Fruit fly (Drosophila melanogaster) whole organism, pupa: ENCODE results near the gene pod1.

Experiments used
- CG10348 ChIP-seq: fragments of 200-800 bp; sonication (Bioruptor generic); IDR thresholded peaks from 2 replicates; pipeline ENCODE4 v1.3.6; 2022; ENCODE audit warnings: missing biosample characterization, missing genetic modification characterization
- CG12605 ChIP-seq: fragments of 200-800 bp; sonication (Bioruptor generic); IDR thresholded peaks from 2 replicates; pipeline ENCODE4 v1.3.6; 2022; ENCODE audit warnings: missing biosample characterization, missing genetic modification characterization
- CG13204 ChIP-seq: fragments of 200-800 bp; sonication (Bioruptor generic); optimal IDR thresholded peaks from 2 replicates; lab custom pipeline; 2018; ENCODE audit warnings: missing biosample characterization, mild to moderate bottlenecking, missing genetic modification characterization, moderate library complexity
- CG14655 ChIP-seq: fragments of 200-800 bp; sonication (Bioruptor generic); optimal IDR thresholded peaks from 3 replicates; lab custom pipeline; 2017; ENCODE audit warnings: mild to moderate bottlenecking, missing biosample characterization, missing genetic modification reagents, missing genetic modification characterization
- CG15710 ChIP-seq: fragments of 200-800 bp; sonication (Bioruptor generic); optimal IDR thresholded peaks from 2 replicates; lab custom pipeline; 2018; ENCODE audit warnings: missing biosample characterization, mild to moderate bottlenecking, missing genetic modification characterization, moderate library complexity
- CG17806 ChIP-seq: fragments of 200-800 bp; sonication (Bioruptor generic); optimal IDR thresholded peaks from 2 replicates; lab custom pipeline; 2018; ENCODE audit warnings: missing biosample characterization, mild to moderate bottlenecking, missing genetic modification characterization, moderate library complexity
- CG32121 ChIP-seq: fragments of 200-800 bp; sonication (Bioruptor generic); IDR thresholded peaks from 2 replicates; pipeline ENCODE4 v1.3.6; 2022; ENCODE audit warnings: missing biosample characterization, missing genetic modification characterization
- CG34367 ChIP-seq: fragments of 200-800 bp; sonication (Bioruptor generic); optimal IDR thresholded peaks from 2 replicates; lab custom pipeline; 2018; ENCODE audit warnings: missing biosample characterization, mild to moderate bottlenecking, missing genetic modification characterization
- CG4496 ChIP-seq: fragments of 200-800 bp; sonication (Bioruptor generic); IDR thresholded peaks from 3 replicates; pipeline ENCODE4 v1.3.6; 2022; ENCODE audit warnings: missing biosample characterization, missing genetic modification characterization
- CG8159 ChIP-seq: fragments of 200-800 bp; sonication (Bioruptor generic); optimal IDR thresholded peaks from 3 replicates; lab custom pipeline; 2018; ENCODE audit warnings: missing biosample characterization, mild to moderate bottlenecking, missing genetic modification characterization, moderate library complexity
- CG8301 ChIP-seq: fragments of 200-800 bp; sonication (Bioruptor generic); optimal IDR thresholded peaks from 2 replicates; lab custom pipeline; 2018; ENCODE audit warnings: missing biosample characterization, mild to moderate bottlenecking, missing genetic modification characterization
- CG9948 ChIP-seq: fragments of 200-800 bp; sonication (Bioruptor generic); optimal IDR thresholded peaks from 2 replicates; lab custom pipeline; 2018; ENCODE audit warnings: missing biosample characterization, mild to moderate bottlenecking, missing genetic modification characterization, moderate library complexity
- D1 ChIP-seq: fragments of 200-800 bp; sonication (Bioruptor generic); optimal IDR thresholded peaks from 2 replicates; lab custom pipeline; 2018; ENCODE audit warnings: missing biosample characterization, mild to moderate bottlenecking, missing genetic modification characterization, moderate library complexity
- EcR ChIP-seq: fragments of 200-800 bp; sonication (Bioruptor generic); optimal IDR thresholded peaks from 3 replicates; lab custom pipeline; 2019; ENCODE audit warnings: missing biosample characterization, missing genetic modification characterization, mild to moderate bottlenecking, moderate library complexity, missing genetic modification reagents
- Ets98B ChIP-seq: fragments of 200-800 bp; sonication (Bioruptor generic); IDR thresholded peaks from 2 replicates; pipeline ENCODE4 v1.3.6; 2022; ENCODE audit warnings: missing biosample characterization, missing genetic modification characterization
- Pif1A ChIP-seq: fragments of 200-800 bp; sonication (Bioruptor generic); optimal IDR thresholded peaks from 3 replicates; lab custom pipeline; 2016; ENCODE audit warnings: missing biosample characterization, missing genetic modification characterization
- Pif1B ChIP-seq: fragments of 200-800 bp; sonication (Bioruptor generic); optimal IDR thresholded peaks from 3 replicates; lab custom pipeline; 2016; ENCODE audit warnings: missing biosample characterization, missing genetic modification characterization
- Snoo ChIP-seq: fragments of 200-800 bp; sonication (Bioruptor generic); optimal IDR thresholded peaks from 3 replicates; lab custom pipeline; 2017; ENCODE audit warnings: missing biosample characterization, mild to moderate bottlenecking, missing genetic modification characterization, inconsistent platforms
- fd96Ca ChIP-seq: fragments of 200-800 bp; sonication (Bioruptor generic); IDR thresholded peaks from 3 replicates; pipeline ENCODE4 v1.3.6; 2022; ENCODE audit warnings: missing biosample characterization, missing genetic modification characterization
- gl ChIP-seq: fragments of 200-800 bp; sonication (Bioruptor generic); optimal IDR thresholded peaks from 2 replicates; lab custom pipeline; 2018; ENCODE audit warnings: missing biosample characterization, mild to moderate bottlenecking, missing genetic modification characterization
- rn ChIP-seq: fragments of 200-800 bp; sonication (Bioruptor generic); IDR thresholded peaks from 2 replicates; pipeline ENCODE4 v1.3.6; 2022; ENCODE audit warnings: missing biosample characterization, missing genetic modification characterization

The pod1 gene

DNA sequence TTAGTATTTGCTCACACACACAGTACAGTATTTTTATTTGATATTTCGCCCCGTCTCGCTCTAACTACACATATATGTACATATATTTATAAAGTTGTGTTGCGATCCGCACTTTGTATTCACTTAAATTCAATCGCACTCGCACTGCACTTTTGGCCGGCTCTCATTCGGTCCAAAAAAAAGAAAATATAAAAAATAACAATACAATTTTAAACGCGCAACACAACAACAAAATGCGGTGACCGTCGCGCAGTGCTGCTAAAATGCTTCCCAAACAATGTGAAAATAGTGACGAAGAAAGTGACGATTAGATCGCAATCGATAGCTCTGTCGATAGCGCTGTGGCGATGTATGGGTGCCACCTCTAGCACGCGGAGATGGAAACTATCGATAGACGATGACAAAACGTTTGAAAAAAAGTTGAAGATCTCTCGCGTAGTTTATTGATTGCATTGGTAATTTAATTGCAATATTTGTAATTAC is at the start of gene pod1, which contains the start of gene C3G:
pod1 (plus strand) TSS at position 373 of the 483 bp plus-strand sequence.
C3G (minus strand) TSS at position 282 of the 483 bp plus-strand sequence.
- TF ChIP-seq CG10348 (GFP tag; lab: Robert Waterston, UW), result no peak
- TF ChIP-seq Snoo (tag; lab: Kevin White, UChicago), result no peak
- no peak for TF ChIP-seq CG9948
- peak; percentile 10 for TF ChIP-seq CG14655 (GFP tag; lab: Kevin White, UChicago)
- TF ChIP-seq fd96Ca (GFP tag; lab: Robert Waterston, UW), result no peak
- TF ChIP-seq CG8301 (tag; lab: Kevin White, UChicago), result no peak
- no peak for TF ChIP-seq rn (GFP tag; lab: Robert Waterston, UW)
- no peak for TF ChIP-seq Ets98B (GFP tag; lab: Robert Waterston, UW)
- no peak for TF ChIP-seq CG8159
- TF ChIP-seq CG4496 (GFP tag; lab: Robert Waterston, UW), result no peak
- no peak for TF ChIP-seq Pif1A (GFP tag; lab: Kevin White, UChicago)
- no peak for TF ChIP-seq CG17806
- peak; percentile 47 for TF ChIP-seq Pif1B
- TF ChIP-seq EcR (GFP tag; lab: Kevin White, UChicago), result no peak
- no peak for TF ChIP-seq CG15710 (tag; lab: Kevin White, UChicago)
- TF ChIP-seq D1 (tag; lab: Kevin White, UChicago), result no peak
- TF ChIP-seq CG32121 (GFP tag; lab: Robert Waterston, UW), result no peak
- TF ChIP-seq gl (tag; lab: Kevin White, UChicago), result no peak
- peak; percentile 10; the same call in 1 of the 2 replicates for TF ChIP-seq CG12605 (GFP tag; lab: Robert Waterston, UW)
- no peak for TF ChIP-seq CG34367 (tag; lab: Kevin White, UChicago)
- no peak for TF ChIP-seq CG13204
- TF ChIP-seq, all 21 proteins: peak for 3

DNA sequence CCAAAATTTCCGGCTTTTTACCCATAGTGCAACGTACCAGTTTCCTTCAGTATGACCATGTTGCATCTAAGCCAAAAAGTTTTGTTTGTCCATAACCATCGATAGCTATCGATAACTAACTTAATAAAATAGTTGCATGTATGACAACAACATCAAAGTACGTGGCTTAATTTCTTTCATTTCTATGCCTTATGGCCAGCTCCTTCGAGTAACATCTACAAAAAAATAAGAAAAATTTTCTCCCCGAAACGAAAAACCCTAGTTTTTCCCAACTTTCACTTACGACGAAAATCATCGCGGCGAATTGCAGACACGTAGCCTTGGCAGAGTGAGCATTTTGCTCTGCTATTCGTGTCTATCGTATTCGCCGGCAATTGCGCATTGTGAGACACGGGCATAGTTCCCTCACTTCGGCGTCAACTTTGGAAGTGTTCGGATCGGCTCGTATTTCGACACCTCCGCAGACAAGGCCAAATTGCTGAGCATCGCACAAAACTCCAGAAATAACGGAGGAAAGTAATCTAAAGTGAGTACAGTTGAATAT is 47.2 kb upstream of the pod1 start, which contains the start of gene sov:
sov (plus strand) TSS at position 148 of the 544 bp plus-strand sequence.
- TF ChIP-seq gl (tag; lab: Kevin White, UChicago) (no peak), CG4496 (GFP tag; lab: Robert Waterston, UW) (0 out of 3 replicates have a peak, but pooled peaks have one; percentile 28)

DNA sequence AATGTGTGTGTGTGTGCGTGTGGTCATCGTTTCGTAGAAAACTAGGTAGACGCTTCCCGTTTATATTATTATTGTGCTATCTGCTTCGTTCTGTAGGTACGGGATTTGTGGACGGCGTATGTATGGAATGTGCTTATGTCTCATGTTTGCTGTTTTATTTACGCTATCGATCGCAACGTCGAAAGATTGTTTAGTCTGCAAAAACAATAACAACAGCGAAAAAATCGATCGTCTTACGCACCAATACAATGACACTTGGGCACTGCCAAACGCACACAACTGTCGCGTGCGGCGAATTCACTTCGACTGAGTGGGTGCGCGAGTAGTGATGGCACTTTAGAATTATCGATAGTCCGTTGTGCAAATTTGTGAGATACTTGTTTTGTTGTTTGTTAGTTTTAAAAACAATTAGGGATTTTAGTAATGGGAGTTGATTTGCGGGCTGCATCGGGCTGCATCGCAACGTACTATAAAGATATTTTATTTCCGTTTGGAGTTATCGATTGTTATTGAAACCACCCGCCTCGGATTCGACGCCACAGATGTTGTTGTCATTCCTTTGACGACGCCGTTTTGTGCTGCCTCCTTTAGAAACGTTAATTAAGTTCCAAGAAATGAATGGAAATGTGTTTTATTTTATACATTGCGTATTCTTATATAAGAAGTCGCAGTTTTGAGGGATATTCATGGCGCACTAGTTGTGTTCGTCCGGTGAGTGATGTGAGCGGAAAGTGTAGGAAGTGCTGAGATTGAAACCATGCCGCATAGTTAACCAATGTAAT is 44.1 kb upstream of the pod1 start:
- TF ChIP-seq CG4496 (GFP tag; lab: Robert Waterston, UW), result 0 out of 3 replicates have a peak, but pooled peaks have one; percentile 30
- peak; percentile 33; the same call in 1 of the 2 replicates for TF ChIP-seq Ets98B (GFP tag; lab: Robert Waterston, UW)
- TF ChIP-seq CG13204, result no peak
- TF ChIP-seq EcR (GFP tag; lab: Kevin White, UChicago), result peak; percentile 16

DNA sequence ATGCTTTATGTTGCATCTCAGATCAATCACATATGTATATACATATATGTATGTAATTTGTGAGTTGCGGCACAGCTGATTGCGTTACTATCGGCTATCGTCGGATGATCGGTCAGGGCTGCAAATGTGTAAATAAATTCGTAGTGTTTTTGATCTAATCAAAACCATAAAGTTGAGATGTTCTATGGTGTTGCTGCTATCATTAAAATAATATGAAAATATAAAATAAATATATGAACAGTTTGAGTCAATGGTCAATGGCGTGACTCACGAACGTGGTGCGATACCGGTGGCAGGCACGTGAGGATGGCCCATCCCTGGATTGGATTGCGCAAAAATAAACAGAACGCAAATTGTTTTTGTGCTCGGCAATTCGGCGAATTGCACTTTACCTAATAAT is 32.6 kb upstream of the pod1 start, which contains the start of gene Coq7:
Coq7 (plus strand) TSS at position 302 of the 400 bp plus-strand sequence.
- TF ChIP-seq CG8301 (tag; lab: Kevin White, UChicago) (no peak), CG9948 (peak; percentile 74), rn (GFP tag; lab: Robert Waterston, UW) (peak; percentile 85), Pif1A (GFP tag; lab: Kevin White, UChicago) (no peak), CG34367 (tag; lab: Kevin White, UChicago) (peak; percentile 74), CG10348 (GFP tag; lab: Robert Waterston, UW) (peak; percentile 55), CG14655 (GFP tag; lab: Kevin White, UChicago) (no peak), CG17806 (peak; percentile 80), EcR (GFP tag; lab: Kevin White, UChicago) (no peak), Pif1B (no peak), CG13204 (no peak), CG12605 (GFP tag; lab: Robert Waterston, UW) (peak; percentile 33; the same call in 1 of the 2 replicates), CG4496 (GFP tag; lab: Robert Waterston, UW) (peak; percentile 92), CG32121 (GFP tag; lab: Robert Waterston, UW) (peak; percentile 83), Snoo (tag; lab: Kevin White, UChicago) (peak; percentile 71), CG8159 (no peak), Ets98B (GFP tag; lab: Robert Waterston, UW) (peak; percentile 86), CG15710 (tag; lab: Kevin White, UChicago) (peak; percentile 80), fd96Ca (GFP tag; lab: Robert Waterston, UW) (peak; percentile 94), D1 (tag; lab: Kevin White, UChicago) (no peak), gl (tag; lab: Kevin White, UChicago) (peak; percentile 58)

DNA sequence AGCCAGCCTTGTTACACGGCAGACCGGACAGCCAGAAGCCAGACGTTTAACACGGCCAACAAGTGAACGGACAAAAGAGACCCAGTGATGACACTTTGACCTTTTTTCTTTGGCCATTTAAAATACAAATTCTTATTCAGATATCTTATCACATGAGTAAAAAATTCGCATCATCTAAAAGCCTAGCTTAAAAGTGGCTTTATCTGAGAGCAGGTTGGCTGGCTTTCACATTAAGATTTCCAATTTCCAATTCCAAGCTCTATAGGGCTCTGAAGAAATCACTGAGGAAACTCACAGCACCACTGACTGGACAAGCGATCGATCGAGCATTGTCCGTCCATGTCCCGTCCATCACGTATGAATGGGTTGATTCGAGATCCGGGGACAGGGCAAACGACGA is 27.9 kb upstream of the pod1 start:
- TF ChIP-seq Pif1A (GFP tag; lab: Kevin White, UChicago) (no peak), Snoo (tag; lab: Kevin White, UChicago) (peak; percentile 58), CG9948 (peak; percentile 15), CG10348 (GFP tag; lab: Robert Waterston, UW) (no peak), EcR (GFP tag; lab: Kevin White, UChicago) (peak; percentile 53), CG32121 (GFP tag; lab: Robert Waterston, UW) (no peak), CG13204 (no peak), CG15710 (tag; lab: Kevin White, UChicago) (peak; percentile 40), CG8159 (peak; percentile 49), CG17806 (peak; percentile 8), CG34367 (tag; lab: Kevin White, UChicago) (no peak), fd96Ca (GFP tag; lab: Robert Waterston, UW) (no peak)
